Fruit fly (Drosophila melanogaster) whole organism: ENCODE results near the gene CG3168.

Experiments
- CG8478 ChIP-seq: fragments of >200 bp; optimal IDR thresholded peaks from 2 replicates; lab custom pipeline; 2018; ENCODE audit warnings: inconsistent platforms
- Dll ChIP-seq: fragments of >200 bp; optimal IDR thresholded peaks from 2 replicates; lab custom pipeline; 2017
- EcR ChIP-seq, 2 experiments: fragments of >200 bp; optimal IDR thresholded peaks; 2 replicates each; lab custom pipeline; 2017; ENCODE audit warnings: missing biosample characterization in 2 of 2, missing genetic modification characterization in 2 of 2, missing genetic modification reagents in 2 of 2
- pan ChIP-seq: fragments of >200 bp; optimal IDR thresholded peaks from 2 replicates; lab custom pipeline; 2017
- psq ChIP-seq: fragments of >200 bp; optimal IDR thresholded peaks from 2 replicates; lab custom pipeline; 2017
- usp ChIP-seq: fragments of >200 bp; optimal IDR thresholded peaks from 2 replicates; lab custom pipeline; 2017; ENCODE audit warnings: missing biosample characterization, missing genetic modification characterization, mixed read lengths

The CG3168 gene

dm6 chrX:6706570-6707306 lies 33.0 kb downstream of the CG3168 start:
- TF ChIP-seq pan (lab: Kevin White, UChicago), result no peak
- peak in 1 of 2 experiments; percentile 59 for TF ChIP-seq EcR (GFP tag; optimal IDR thresholded peaks at IDR 0.05; lab: Kevin White, UChicago)
- no peak for TF ChIP-seq usp

dm6 chrX:6705890-6706289 lies 33.9 kb downstream of the CG3168 start:
- no peak for TF ChIP-seq Dll (lab: Kevin White, UChicago)
- TF ChIP-seq pan (lab: Kevin White, UChicago), result no peak
- TF ChIP-seq EcR (GFP tag; optimal IDR thresholded peaks at IDR 0.05; lab: Kevin White, UChicago), result peak in 1 of 2 experiments; percentile 9
- no peak for TF ChIP-seq usp
- TF ChIP-seq CG8478 (lab: Kevin White, UChicago), result no peak

dm6 chrX:6705059-6705802 lies 34.6 kb downstream of the CG3168 start:
- TF ChIP-seq CG8478 (lab: Kevin White, UChicago) (no peak), Dll (lab: Kevin White, UChicago) (no peak), usp (no peak), psq (lab: Kevin White, UChicago) (no peak), EcR (GFP tag; optimal IDR thresholded peaks at IDR 0.05; lab: Kevin White, UChicago) (no peak), pan (lab: Kevin White, UChicago) (no peak)

dm6 chrX:6703957-6704356 lies 35.8 kb downstream of the CG3168 start:
- TF ChIP-seq EcR (GFP tag; optimal IDR thresholded peaks at IDR 0.05; lab: Kevin White, UChicago), result no peak
- no peak for TF ChIP-seq psq (lab: Kevin White, UChicago)
- TF ChIP-seq pan (lab: Kevin White, UChicago), result no peak
- TF ChIP-seq usp, result no peak
- TF ChIP-seq CG8478 (lab: Kevin White, UChicago), result no peak
- TF ChIP-seq Dll (lab: Kevin White, UChicago), result no peak

- TF ChIP-seq pan (lab: Kevin White, UChicago) (no peak), CG8478 (lab: Kevin White, UChicago) (no peak), EcR (GFP tag; optimal IDR thresholded peaks at IDR 0.05; lab: Kevin White, UChicago) (no peak), Dll (lab: Kevin White, UChicago) (no peak), usp (no peak), psq (lab: Kevin White, UChicago) (no peak)
Measured at dm6 chrX:6703237-6703636, 36.5 kb downstream of the CG3168 start.

dm6 chrX:6702591-6702990 lies 37.2 kb downstream of the CG3168 start:
- TF ChIP-seq usp (no peak), Dll (lab: Kevin White, UChicago) (no peak), psq (lab: Kevin White, UChicago) (no peak), EcR (GFP tag; optimal IDR thresholded peaks at IDR 0.05; lab: Kevin White, UChicago) (no peak), pan (lab: Kevin White, UChicago) (no peak), CG8478 (lab: Kevin White, UChicago) (no peak)

- TF ChIP-seq CG8478 (lab: Kevin White, UChicago), result no peak
- no peak for TF ChIP-seq psq (lab: Kevin White, UChicago)
- no peak for TF ChIP-seq Dll (lab: Kevin White, UChicago)
- no peak for TF ChIP-seq EcR (GFP tag; optimal IDR thresholded peaks at IDR 0.05; lab: Kevin White, UChicago)
- TF ChIP-seq pan (lab: Kevin White, UChicago), result no peak
- no peak for TF ChIP-seq usp
Measured at dm6 chrX:6702028-6702433, 37.8 kb downstream of the CG3168 start.

- TF ChIP-seq pan (lab: Kevin White, UChicago), result no peak
- TF ChIP-seq Dll (lab: Kevin White, UChicago), result no peak
- no peak for TF ChIP-seq psq (lab: Kevin White, UChicago)
- no peak for TF ChIP-seq EcR (GFP tag; optimal IDR thresholded peaks at IDR 0.05; lab: Kevin White, UChicago)
- no peak for TF ChIP-seq CG8478 (lab: Kevin White, UChicago)
- no peak for TF ChIP-seq usp
Measured at dm6 chrX:6700990-6701530, 38.7 kb downstream of the CG3168 start.

dm6 chrX:6700263-6700989 lies 39.4 kb downstream of the CG3168 start:
- TF ChIP-seq usp, result no peak
- no peak for TF ChIP-seq psq (lab: Kevin White, UChicago)

- TF ChIP-seq pan (lab: Kevin White, UChicago) (no peak), usp (no peak), psq (lab: Kevin White, UChicago) (no peak), CG8478 (lab: Kevin White, UChicago) (no peak), EcR (GFP tag; optimal IDR thresholded peaks at IDR 0.05; lab: Kevin White, UChicago) (no peak), Dll (lab: Kevin White, UChicago) (no peak)
Measured at dm6 chrX:6699255-6699885, 40.4 kb downstream of the CG3168 start, which contains the start of gene CG14441. TSS of gene CG14441 (plus strand) at chrX:6699508.
